Fruit fly (Drosophila melanogaster) whole organism, embryonic: ENCODE results near the gene mRpS31.

Source experiments
- Ada2b ChIP-seq: fragments of 200-800 bp; sonication (Bioruptor generic); IDR thresholded peaks from 2 replicates; pipeline ENCODE4 v1.3.6; 2022; ENCODE audit warnings: missing biosample characterization, missing genetic modification characterization
- Asciz ChIP-seq: fragments of 200-800 bp; sonication (Bioruptor generic); optimal IDR thresholded peaks from 2 replicates; lab custom pipeline; 2017; ENCODE audit warnings: missing biosample characterization, mild to moderate bottlenecking, missing genetic modification characterization, missing genetic modification reagents
- Atf-2 ChIP-seq: fragments of 200-800 bp; sonication (Bioruptor generic); optimal IDR thresholded peaks from 2 replicates; lab custom pipeline; 2016; ENCODE audit warnings: missing biosample characterization, missing genetic modification characterization
- CG10267 ChIP-seq: fragments of 200-800 bp; sonication (Bioruptor generic); optimal IDR thresholded peaks from 2 replicates; lab custom pipeline; 2018; ENCODE audit warnings: missing biosample characterization, mild to moderate bottlenecking, missing genetic modification characterization, moderate library complexity
- CG10321 ChIP-seq: fragments of 200-800 bp; sonication (Bioruptor generic); IDR thresholded peaks from 2 replicates; pipeline ENCODE4 v1.3.6; 2022; ENCODE audit warnings: missing biosample characterization, missing genetic modification characterization
- CG11398 ChIP-seq: fragments of 200-800 bp; sonication (Bioruptor generic); optimal IDR thresholded peaks from 2 replicates; lab custom pipeline; 2016; ENCODE audit warnings: missing biosample characterization, missing genetic modification characterization
- CG11456 ChIP-seq: fragments of 200-800 bp; sonication (Bioruptor generic); IDR thresholded peaks from 3 replicates; pipeline ENCODE4 v1.3.6; 2022; ENCODE audit warnings: missing biosample characterization, missing genetic modification characterization
- CG11696 ChIP-seq: fragments of 200-800 bp; sonication (Bioruptor generic); IDR thresholded peaks from 2 replicates; pipeline ENCODE4 v1.3.6; 2022; ENCODE audit warnings: missing biosample characterization, missing genetic modification characterization
- CG13123 ChIP-seq: fragments of 200-800 bp; sonication (Bioruptor generic); optimal IDR thresholded peaks from 2 replicates; lab custom pipeline; 2016; ENCODE audit warnings: missing biosample characterization, missing genetic modification characterization
- CG14667 ChIP-seq: fragments of 200-800 bp; sonication (Bioruptor generic); IDR thresholded peaks from 2 replicates; pipeline ENCODE4 v1.3.6; 2022; ENCODE audit warnings: missing biosample characterization, missing genetic modification characterization
- CG1529 ChIP-seq: fragments of 200-800 bp; sonication (Bioruptor generic); optimal IDR thresholded peaks from 3 replicates; lab custom pipeline; 2018; ENCODE audit warnings: missing biosample characterization, missing genetic modification characterization
- CG15601 ChIP-seq: fragments of 200-800 bp; sonication (Bioruptor generic); optimal IDR thresholded peaks from 3 replicates; lab custom pipeline; 2019; ENCODE audit warnings: missing biosample characterization, mild to moderate bottlenecking, missing genetic modification characterization, moderate library complexity
- CG17359 ChIP-seq: fragments of 200-800 bp; sonication (Bioruptor generic); optimal IDR thresholded peaks from 3 replicates; lab custom pipeline; 2018; ENCODE audit warnings: missing biosample characterization, mild to moderate bottlenecking, missing genetic modification characterization, moderate library complexity
- CG18011 ChIP-seq: fragments of 200-800 bp; sonication (Bioruptor generic); optimal IDR thresholded peaks from 2 replicates; lab custom pipeline; 2017; ENCODE audit warnings: missing biosample characterization, missing genetic modification characterization, mild to moderate bottlenecking, moderate library complexity, missing genotype
- CG2199 ChIP-seq: fragments of 200-800 bp; sonication (Bioruptor generic); IDR thresholded peaks from 3 replicates; pipeline ENCODE4 v1.3.6; 2022; ENCODE audit warnings: missing biosample characterization, missing genetic modification characterization
- CG2678 ChIP-seq: fragments of 200-800 bp; sonication (Bioruptor generic); optimal IDR thresholded peaks from 3 replicates; lab custom pipeline; 2019; ENCODE audit warnings: missing biosample characterization, mild to moderate bottlenecking, missing genetic modification characterization, moderate library complexity
- CG2712 ChIP-seq: fragments of 200-800 bp; optimal IDR thresholded peaks from 3 replicates; lab custom pipeline; 2019; ENCODE audit warnings: missing biosample characterization, mild to moderate bottlenecking, missing genetic modification characterization, moderate library complexity
- CG33213 ChIP-seq: fragments of 200-800 bp; sonication (Bioruptor generic); optimal IDR thresholded peaks from 3 replicates; lab custom pipeline; 2016; ENCODE audit warnings: missing biosample characterization, missing genetic modification characterization
- CG8290 ChIP-seq, 3 experiments: fragments of 200-800 bp; sonication (Bioruptor generic); optimal IDR thresholded peaks; 2 replicates each; lab custom pipeline; 2016 to 2019; ENCODE audit warnings: missing biosample characterization in 3 of 3, missing genetic modification characterization in 3 of 3, mild to moderate bottlenecking in 2 of 3, moderate library complexity in 1 of 3
- CG9817 ChIP-seq: fragments of 200-800 bp; sonication (Bioruptor generic); optimal IDR thresholded peaks from 2 replicates; lab custom pipeline; 2018; ENCODE audit warnings: missing biosample characterization, mild to moderate bottlenecking, missing genetic modification characterization, moderate library complexity
- CG9932 ChIP-seq: fragments of 200-800 bp; sonication (Bioruptor generic); IDR thresholded peaks from 2 replicates; pipeline ENCODE4 v1.3.6; 2022; ENCODE audit warnings: missing biosample characterization, missing genetic modification characterization
- D ChIP-seq, 2 experiments: fragments of 200-800 bp in 1 of 2; fragments of >200 bp in 1 of 2; sonication (Bioruptor generic) in 1 of 2; optimal IDR thresholded peaks; 2 replicates in 1 of 2; 3 replicates in 1 of 2; lab custom pipeline; 2017; ENCODE audit warnings: mild to moderate bottlenecking in 1 of 2, missing biosample characterization in 1 of 2, missing genetic modification characterization in 1 of 2, missing genetic modification reagents in 1 of 2
- HLH4C ChIP-seq: fragments of 200-800 bp; sonication (Bioruptor generic); IDR thresholded peaks from 3 replicates; pipeline ENCODE4 v1.3.6; 2022; ENCODE audit warnings: missing biosample characterization, missing genetic modification characterization; ENCODE audit not compliant: partially characterized antibody
- Hmr ChIP-seq: fragments of 200-800 bp; sonication (Bioruptor generic); optimal IDR thresholded peaks from 3 replicates; lab custom pipeline; 2017; ENCODE audit warnings: mild to moderate bottlenecking, missing biosample characterization, missing genetic modification reagents, missing genetic modification characterization
- Nf-YA ChIP-seq: fragments of 200-800 bp; sonication (Bioruptor generic); IDR thresholded peaks from 2 replicates; pipeline ENCODE4 v1.3.6; 2022; ENCODE audit warnings: missing biosample characterization, missing genetic modification characterization
- Ravus ChIP-seq: fragments of 200-800 bp; sonication (Bioruptor generic); IDR thresholded peaks from 2 replicates; pipeline ENCODE4 v1.3.6; 2022; ENCODE audit warnings: missing biosample characterization, missing genetic modification characterization
- Trl ChIP-seq, 3 experiments: fragments of >200 bp in 2 of 3; fragments of 200-800 bp in 1 of 3; sonication (Bioruptor generic) in 1 of 3; optimal IDR thresholded peaks; 2 replicates in 1 of 3; 3 replicates in 2 of 3; lab custom pipeline; 2016 to 2017; ENCODE audit warnings: missing biosample characterization in 1 of 3, missing genetic modification characterization in 1 of 3
- br ChIP-seq: fragments of >200 bp; optimal IDR thresholded peaks from 2 replicates; lab custom pipeline; 2017
- btn ChIP-seq: fragments of 200-800 bp; sonication (Bioruptor generic); optimal IDR thresholded peaks from 2 replicates; lab custom pipeline; 2016; ENCODE audit warnings: missing biosample characterization, missing genetic modification characterization
- crc ChIP-seq: fragments of 200-800 bp; sonication (Bioruptor generic); optimal IDR thresholded peaks from 2 replicates; lab custom pipeline; 2016; ENCODE audit warnings: missing biosample characterization, missing genetic modification characterization
- dm ChIP-seq: fragments of 200-800 bp; sonication (Bioruptor generic); optimal IDR thresholded peaks from 3 replicates; lab custom pipeline; 2016; ENCODE audit warnings: missing biosample characterization, missing genetic modification characterization
- eyg ChIP-seq: fragments of 200-800 bp; sonication (Bioruptor generic); optimal IDR thresholded peaks from 3 replicates; lab custom pipeline; 2016; ENCODE audit warnings: missing biosample characterization, missing genetic modification characterization
- fd96Cb ChIP-seq: fragments of 200-800 bp; sonication (Bioruptor generic); optimal IDR thresholded peaks from 2 replicates; lab custom pipeline; 2018; ENCODE audit warnings: missing biosample characterization, mild to moderate bottlenecking, missing genetic modification characterization, moderate library complexity
- ftz-f1 ChIP-seq: fragments of 200-800 bp; sonication (Bioruptor generic); optimal IDR thresholded peaks from 2 replicates; lab custom pipeline; 2016; ENCODE audit warnings: missing biosample characterization, missing genetic modification characterization
- gcm2 ChIP-seq: fragments of 200-800 bp; sonication (Bioruptor generic); optimal IDR thresholded peaks from 2 replicates; lab custom pipeline; 2016; ENCODE audit warnings: missing biosample characterization, missing genetic modification characterization
- gfzf ChIP-seq: fragments of 200-800 bp; sonication (Bioruptor generic); optimal IDR thresholded peaks from 2 replicates; lab custom pipeline; 2016; ENCODE audit warnings: missing biosample characterization, mild to moderate bottlenecking, missing genetic modification characterization, moderate library complexity
- grn ChIP-seq: fragments of 200-800 bp; sonication (Bioruptor generic); optimal IDR thresholded peaks from 3 replicates; lab custom pipeline; 2017; ENCODE audit warnings: missing biosample characterization, missing genetic modification characterization
- hkb ChIP-seq, 2 experiments: fragments of 200-800 bp in 1 of 2; fragments of >200 bp in 1 of 2; sonication (Bioruptor generic) in 1 of 2; IDR thresholded peaks in 1 of 2; optimal IDR thresholded peaks in 1 of 2; 2 replicates each; pipeline versions ENCODE4 v1.3.6 to Lab custom; 2017 to 2022; ENCODE audit warnings: missing biosample characterization in 1 of 2, missing genetic modification characterization in 1 of 2
- ind ChIP-seq: fragments of 200-800 bp; sonication (Bioruptor generic); optimal IDR thresholded peaks from 3 replicates; lab custom pipeline; 2016; ENCODE audit warnings: missing biosample characterization, missing genetic modification characterization
- knrl ChIP-seq: fragments of 200-800 bp; sonication (Bioruptor generic); IDR thresholded peaks from 3 replicates; pipeline ENCODE4 v1.3.6; 2022; ENCODE audit warnings: missing biosample characterization, missing genetic modification characterization; ENCODE audit not compliant: partially characterized antibody
- sens-2 ChIP-seq: fragments of 200-800 bp; sonication (Bioruptor generic); IDR thresholded peaks from 2 replicates; pipeline ENCODE4 v1.3.6; 2022; ENCODE audit warnings: missing biosample characterization, missing genetic modification characterization
- sisA ChIP-seq: fragments of 200-800 bp; sonication (Bioruptor generic); IDR thresholded peaks from 2 replicates; pipeline ENCODE4 v1.3.6; 2022; ENCODE audit warnings: missing biosample characterization, missing genetic modification characterization
- slbo ChIP-seq: fragments of 200-800 bp; sonication (Bioruptor generic); IDR thresholded peaks from 2 replicates; pipeline ENCODE4 v1.3.6; 2022; ENCODE audit warnings: missing biosample characterization, missing genetic modification characterization
- stwl ChIP-seq: fragments of 200-800 bp; sonication (Bioruptor generic); optimal IDR thresholded peaks from 3 replicates; lab custom pipeline; 2018; ENCODE audit warnings: missing biosample characterization, mild to moderate bottlenecking, missing genetic modification characterization, moderate library complexity
- ttk ChIP-seq: fragments of 200-800 bp; sonication (Bioruptor generic); IDR thresholded peaks from 2 replicates; pipeline ENCODE4 v2.1.2; 2022; ENCODE audit warnings: missing biosample characterization, missing genetic modification characterization
- unpg ChIP-seq: fragments of 200-800 bp; sonication (Bioruptor generic); optimal IDR thresholded peaks from 3 replicates; lab custom pipeline; 2018; ENCODE audit warnings: missing biosample characterization, mild to moderate bottlenecking, missing genetic modification characterization, moderate library complexity
- vfl ChIP-seq: fragments of 200-800 bp; sonication (Bioruptor generic); optimal IDR thresholded peaks from 2 replicates; lab custom pipeline; 2016; ENCODE audit warnings: missing biosample characterization, missing genetic modification characterization
- vvl ChIP-seq: fragments of 200-800 bp; sonication (Bioruptor generic); IDR thresholded peaks from 2 replicates; pipeline ENCODE4 v1.3.6; 2022; ENCODE audit warnings: missing biosample characterization, missing genetic modification characterization
- z ChIP-seq: fragments of 200-800 bp; sonication (Bioruptor generic); IDR thresholded peaks from 3 replicates; pipeline ENCODE4 v1.3.6; 2022; ENCODE audit warnings: missing biosample characterization, missing genetic modification characterization
- zen2 ChIP-seq: fragments of 200-800 bp; sonication (Bioruptor generic); IDR thresholded peaks from 3 replicates; pipeline ENCODE4 v1.3.6; 2022; ENCODE audit warnings: missing biosample characterization, missing genetic modification characterization; ENCODE audit not compliant: partially characterized antibody

The mRpS31 gene

dm6 chr3L:16051719-16052122 is 46.7 kb downstream of the mRpS31 start, which contains the start of gene Mbs (continued):
- TF ChIP-seq gcm2 (GFP tag; lab: Kevin White, UChicago) (no peak), zen2 (peak; percentile 64), vvl (peak; percentile 47), fd96Cb (tag; lab: Kevin White, UChicago) (no peak), btn (GFP tag; lab: Kevin White, UChicago) (no peak), CG10267 (tag; lab: Kevin White, UChicago) (peak; percentile 9), ftz-f1 (no peak), CG15601 (no peak), Ada2b (GFP tag; lab: Robert Waterston, UW) (no peak), sisA (no peak), Nf-YA (no peak), CG14667 (GFP tag; lab: Robert Waterston, UW) (no peak), CG18011 (GFP tag; lab: Kevin White, UChicago) (no peak), CG1529 (GFP tag; lab: Kevin White, UChicago) (no peak), hkb (optimal IDR thresholded peaks at IDR 0.05; lab: Kevin White, UChicago) (no peak), hkb (GFP tag; IDR thresholded peaks at IDR 0.05; lab: Robert Waterston, UW) (peak; percentile 31; the same call in 1 of the 2 replicates), eyg (no peak), sens-2 (GFP tag; lab: Robert Waterston, UW) (no peak), D (optimal IDR thresholded peaks at IDR 0.05; lab: Kevin White, UChicago) (no peak), D (GFP tag; optimal IDR thresholded peaks at IDR 0.05; lab: Kevin White, UChicago) (no peak), Hmr (peak; percentile 63), z (GFP tag; lab: Robert Waterston, UW) (no peak), ind (GFP tag; lab: Kevin White, UChicago) (no peak), CG10321 (GFP tag; lab: Robert Waterston, UW) (no peak), crc (GFP tag; lab: Kevin White, UChicago) (no peak), slbo (peak; percentile 42; the same call in 1 of the 2 replicates), CG8290 (GFP tag; optimal IDR thresholded peaks at IDR 0.05; lab: Kevin White, UChicago) (peak; percentile 20), CG8290 (tag; optimal IDR thresholded peaks at IDR 0.05; lab: Kevin White, UChicago) (peak; percentile 23 to 69), unpg (GFP tag; lab: Kevin White, UChicago) (peak; percentile 2), knrl (GFP tag; lab: Robert Waterston, UW) (peak; percentile 42), CG11398 (GFP tag; lab: Kevin White, UChicago) (no peak), br (lab: Kevin White, UChicago) (no peak), Atf-2 (no peak), CG17359 (peak; percentile 11), CG2678 (tag; lab: Kevin White, UChicago) (peak; percentile 1), Ravus (GFP tag; lab: Robert Waterston, UW) (no peak), CG9932 (peak; percentile 7; the same call in 1 of the 2 replicates), Asciz (GFP tag; lab: Kevin White, UChicago) (peak; percentile 18), Trl (optimal IDR thresholded peaks at IDR 0.05; lab: Kevin White, UChicago) (no peak), Trl (GFP tag; optimal IDR thresholded peaks at IDR 0.05; lab: Kevin White, UChicago) (no peak), CG2712 (tag; lab: Kevin White, UChicago) (peak; percentile 29), CG9817 (peak; percentile 11), CG13123 (GFP tag; lab: Kevin White, UChicago) (no peak), dm (GFP tag; lab: Kevin White, UChicago) (no peak), ttk (GFP tag; lab: Robert Waterston, UW) (0 out of 2 replicates have a peak, but pooled peaks have one; percentile 6), CG11456 (GFP tag; lab: Robert Waterston, UW) (peak; percentile 52; the same call in 1 of the 3 replicates), CG11696 (no peak), grn (GFP tag; lab: Kevin White, UChicago) (no peak), CG33213 (GFP tag; lab: Kevin White, UChicago) (peak; percentile 51), HLH4C (peak; percentile 39; the same call in 2 of the 3 replicates), gfzf (peak; percentile 86), vfl (GFP tag; lab: Kevin White, UChicago) (no peak), stwl (tag; lab: Kevin White, UChicago) (peak; percentile 43), CG2199 (GFP tag; lab: Robert Waterston, UW) (no peak)
